Worm (Caenorhabditis elegans): Measurements from ENCODE around the gene tba-4.
"Not testable (repeated sequence)": the region's sequence is repeated elsewhere in the genome, so short reads cannot be mapped to it uniquely, and the experiment has no call there.

The tba-4 gene

ce11 chrII:10895959-10896358 is 22.5 kb upstream of the tba-4 start:
- TF ChIP-seq madf-3 (GFP tag; IDR thresholded peaks at IDR 0.05) (no peak), dpff-1 (tag; optimal IDR thresholded peaks at IDR 0.05) (no peak), nhr-120 (GFP tag; IDR thresholded peaks at IDR 0.05) (no peak), F39B2.1 (GFP tag; IDR thresholded peaks at IDR 0.05) (no peak), Y79H2A.3 (GFP tag; conservative IDR thresholded peaks at IDR 0.05) (no peak), aptf-2 (GFP tag; conservative IDR thresholded peaks at IDR 0.05) (no peak), hsf-1 (GFP tag; IDR thresholded peaks at IDR 0.05) (no peak), mel-28 (tag; optimal IDR thresholded peaks at IDR 0.05; ENCODE audit: borderline replicate concordance) (no peak), ets-4 (GFP tag; optimal IDR thresholded peaks at IDR 0.05) (no peak), lin-54 (GFP tag; optimal IDR thresholded peaks at IDR 0.05) (no peak), snpc-1.3 (tag; optimal IDR thresholded peaks at IDR 0.05; ENCODE audit: insufficient read depth) (no peak), C17E4.6 (GFP tag; IDR thresholded peaks at IDR 0.05) (no peak), hlh-26 (GFP tag; conservative IDR thresholded peaks at IDR 0.05) (no peak)

- TF ChIP-seq B0019.2 (GFP tag; conservative IDR thresholded peaks at IDR 0.05) (no peak), hsf-1 (GFP tag; IDR thresholded peaks at IDR 0.05) (no peak), rec-8 (tag; optimal IDR thresholded peaks at IDR 0.05) (no peak), madf-3 (GFP tag; IDR thresholded peaks at IDR 0.05) (no peak), nfya-1 (tag; optimal IDR thresholded peaks at IDR 0.05; ENCODE audit: borderline replicate concordance, insufficient read depth) (no peak), lin-40 (tag; optimal IDR thresholded peaks at IDR 0.05) (no peak), ccch-3 (GFP tag; optimal IDR thresholded peaks at IDR 0.05) (no peak), lag-1 (GFP tag; IDR thresholded peaks at IDR 0.05) (no peak), B0035.1 (tag; optimal IDR thresholded peaks at IDR 0.05) (no peak), egl-44 (GFP tag; IDR thresholded peaks at IDR 0.05) (no peak), die-1 (tag; optimal IDR thresholded peaks at IDR 0.05) (no peak), atf-7 (tag; optimal IDR thresholded peaks at IDR 0.05) (no peak)
Measured at ce11 chrII:10898998-10899397, 19.5 kb upstream of the tba-4 start.

ce11 chrII:10902104-10902503 is 16.4 kb upstream of the tba-4 start, which contains the start of gene gly-1:
Gene gly-1, minus strand, starts transcription at chrII:10902204.
- no peak for TF ChIP-seq xnd-1 (tag; optimal IDR thresholded peaks at IDR 0.05)
- TF ChIP-seq die-1 (tag; optimal IDR thresholded peaks at IDR 0.05): no peak
- no peak for TF ChIP-seq hmg-1.2 (GFP tag; IDR thresholded peaks at IDR 0.05)
- no peak for TF ChIP-seq F39B2.1 (GFP tag; IDR thresholded peaks at IDR 0.05)
- no peak for TF ChIP-seq ztf-3 (GFP tag; optimal IDR thresholded peaks at IDR 0.05)
- TF ChIP-seq F37B4.10 (GFP tag; IDR thresholded peaks at IDR 0.05): no peak
- TF ChIP-seq mxl-1 (tag; optimal IDR thresholded peaks at IDR 0.05): no peak

ce11 chrII:10904379-10904778 is 14.1 kb upstream of the tba-4 start, which contains the start of gene sra-12:
Gene sra-12, minus strand, starts transcription at chrII:10904479.
- not testable (repeated sequence) for TF ChIP-seq hlh-12 (tag; optimal IDR thresholded peaks at IDR 0.05); mes-4 (tag; optimal IDR thresholded peaks at IDR 0.05); ama-1 (optimal IDR thresholded peaks at IDR 0.05); ama-1 (GFP tag; optimal IDR thresholded peaks at IDR 0.05)

- no peak for TF ChIP-seq lsy-27 (tag; optimal IDR thresholded peaks at IDR 0.05; ENCODE audit: borderline replicate concordance, insufficient read depth)
Measured at ce11 chrII:10910219-10910618, 8.3 kb upstream of the tba-4 start, which contains the start of gene sra-11. Gene sra-11, minus strand, starts transcription at chrII:10910319.
